Fruit fly (Drosophila melanogaster) whole organism, pupa: ENCODE results near the gene CDK2AP1.
A peak's percentile ranks its signal among the peaks of the same experiment; 100 is the strongest.

Experiments
- CG10348 ChIP-seq: fragments of 200-800 bp; sonication (Bioruptor generic); IDR thresholded peaks from 2 replicates; pipeline ENCODE4 v1.3.6; 2022; ENCODE audit warnings: missing biosample characterization, missing genetic modification characterization
- CG12605 ChIP-seq: fragments of 200-800 bp; sonication (Bioruptor generic); IDR thresholded peaks from 2 replicates; pipeline ENCODE4 v1.3.6; 2022; ENCODE audit warnings: missing biosample characterization, missing genetic modification characterization
- CG15710 ChIP-seq: fragments of 200-800 bp; sonication (Bioruptor generic); optimal IDR thresholded peaks from 2 replicates; lab custom pipeline; 2018; ENCODE audit warnings: missing biosample characterization, mild to moderate bottlenecking, missing genetic modification characterization, moderate library complexity
- CG8159 ChIP-seq: fragments of 200-800 bp; sonication (Bioruptor generic); optimal IDR thresholded peaks from 3 replicates; lab custom pipeline; 2018; ENCODE audit warnings: missing biosample characterization, mild to moderate bottlenecking, missing genetic modification characterization, moderate library complexity
- EcR ChIP-seq: fragments of 200-800 bp; sonication (Bioruptor generic); optimal IDR thresholded peaks from 3 replicates; lab custom pipeline; 2019; ENCODE audit warnings: missing biosample characterization, missing genetic modification characterization, mild to moderate bottlenecking, moderate library complexity, missing genetic modification reagents
- Ets98B ChIP-seq: fragments of 200-800 bp; sonication (Bioruptor generic); IDR thresholded peaks from 2 replicates; pipeline ENCODE4 v1.3.6; 2022; ENCODE audit warnings: missing biosample characterization, missing genetic modification characterization
- Snoo ChIP-seq: fragments of 200-800 bp; sonication (Bioruptor generic); optimal IDR thresholded peaks from 3 replicates; lab custom pipeline; 2017; ENCODE audit warnings: missing biosample characterization, mild to moderate bottlenecking, missing genetic modification characterization, inconsistent platforms
- fd96Ca ChIP-seq: fragments of 200-800 bp; sonication (Bioruptor generic); IDR thresholded peaks from 3 replicates; pipeline ENCODE4 v1.3.6; 2022; ENCODE audit warnings: missing biosample characterization, missing genetic modification characterization
- gl ChIP-seq: fragments of 200-800 bp; sonication (Bioruptor generic); optimal IDR thresholded peaks from 2 replicates; lab custom pipeline; 2018; ENCODE audit warnings: missing biosample characterization, mild to moderate bottlenecking, missing genetic modification characterization
- rn ChIP-seq: fragments of 200-800 bp; sonication (Bioruptor generic); IDR thresholded peaks from 2 replicates; pipeline ENCODE4 v1.3.6; 2022; ENCODE audit warnings: missing biosample characterization, missing genetic modification characterization

DNA sequence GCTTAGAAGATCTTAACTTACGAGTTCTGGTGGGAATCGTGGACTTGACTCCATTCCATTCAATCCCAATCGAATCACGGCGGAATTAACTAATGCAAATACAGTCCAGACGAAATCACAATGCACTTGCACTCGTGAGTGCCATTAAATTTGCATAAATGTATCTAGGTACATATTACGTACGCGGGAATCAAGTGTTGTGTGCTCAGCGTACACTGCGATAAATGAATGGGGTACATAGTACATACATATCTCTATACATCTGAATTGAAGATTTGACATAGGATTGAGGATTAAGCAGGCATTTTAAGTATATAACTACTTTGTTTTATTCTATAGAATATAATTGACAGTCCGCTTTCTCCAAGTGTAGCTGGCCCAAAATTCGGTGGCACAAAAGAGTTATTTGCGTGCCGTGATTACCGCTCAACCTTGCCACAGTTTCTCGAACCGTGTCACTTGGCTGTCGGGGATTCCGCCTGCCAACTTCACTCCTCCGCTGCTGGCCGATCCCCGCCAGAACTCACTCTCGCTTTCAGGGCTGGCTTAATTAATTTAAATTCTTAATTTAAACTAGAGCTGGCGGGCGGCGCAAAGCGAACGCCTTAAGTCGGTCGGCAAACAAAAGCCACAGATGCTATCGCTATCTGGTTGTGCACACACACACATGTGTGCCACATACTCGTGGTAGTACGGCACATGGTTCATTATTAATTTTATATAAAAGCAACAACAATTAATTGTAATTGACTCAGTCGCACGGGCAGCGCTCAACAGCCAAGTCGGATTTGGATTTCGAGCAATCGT is 4.3 kb downstream of the CDK2AP1 start, which contains the start of the genes CG15199 and CG15202:
- TF ChIP-seq CG10348 (GFP tag; lab: Robert Waterston, UW) (no peak), rn (no peak), fd96Ca (GFP tag; lab: Robert Waterston, UW) (no peak), Ets98B (no peak), CG12605 (GFP tag; lab: Robert Waterston, UW) (no peak), EcR (GFP tag; lab: Kevin White, UChicago) (no peak), CG8159 (no peak), CG15710 (tag; lab: Kevin White, UChicago) (no peak), gl (no peak), Snoo (peak; percentile 53)
